Worm (Caenorhabditis elegans) whole organism, late embryonic: ENCODE measurements around the gene hsp-4.

Source experiments
- K09A11.1 ChIP-seq: sonication (generic microtip); optimal IDR thresholded peaks from 2 replicates; lab custom pipeline; 2017; ENCODE audit warnings: antibody characterized with exemption, mild to moderate bottlenecking, missing genetic modification characterization, missing compliant biosample characterization; ENCODE audit not compliant: insufficient read depth
- T23F11.4 ChIP-seq: fragments of 200-800 bp; sonication (Bioruptor generic); optimal IDR thresholded peaks from 2 replicates; lab custom pipeline; 2018; ENCODE audit warnings: mild to moderate bottlenecking, missing genetic modification characterization, missing compliant biosample characterization
- Y22D7AL.16 ChIP-seq: sonication (generic microtip); optimal IDR thresholded peaks from 2 replicates; lab custom pipeline; 2016; ENCODE audit warnings: missing genetic modification characterization, missing compliant biosample characterization
- ahr-1 ChIP-seq: sonication (generic microtip); optimal IDR thresholded peaks from 2 replicates; lab custom pipeline; 2016; ENCODE audit warnings: missing genetic modification characterization, missing compliant biosample characterization
- ceh-24 ChIP-seq: sonication (generic microtip); optimal IDR thresholded peaks from 2 replicates; lab custom pipeline; 2016; ENCODE audit warnings: mild to moderate bottlenecking, missing genetic modification characterization, missing compliant biosample characterization
- ceh-31 ChIP-seq: sonication (generic microtip); optimal IDR thresholded peaks from 2 replicates; lab custom pipeline; 2016; ENCODE audit warnings: missing genetic modification characterization, missing compliant biosample characterization
- ceh-34 ChIP-seq: sonication (generic microtip); optimal IDR thresholded peaks from 2 replicates; lab custom pipeline; 2016; ENCODE audit warnings: mild to moderate bottlenecking, missing genetic modification characterization, missing compliant biosample characterization
- ceh-48 ChIP-seq: sonication (generic microtip); optimal IDR thresholded peaks from 2 replicates; lab custom pipeline; 2016; ENCODE audit warnings: missing genetic modification characterization, inconsistent platforms, missing compliant biosample characterization
- ceh-9 ChIP-seq: sonication (generic microtip); optimal IDR thresholded peaks from 2 replicates; lab custom pipeline; 2016; ENCODE audit warnings: mild to moderate bottlenecking, missing genetic modification characterization, inconsistent platforms, missing compliant biosample characterization
- che-1 ChIP-seq: sonication (generic microtip); optimal IDR thresholded peaks from 2 replicates; lab custom pipeline; 2016; ENCODE audit warnings: mild to moderate bottlenecking, missing genetic modification characterization, missing compliant biosample characterization
- dmd-4 ChIP-seq: sonication (generic microtip); optimal IDR thresholded peaks from 2 replicates; lab custom pipeline; 2016; ENCODE audit warnings: borderline replicate concordance, missing genetic modification characterization, missing compliant biosample characterization
- dve-1 ChIP-seq: sonication (generic microtip); optimal IDR thresholded peaks from 2 replicates; lab custom pipeline; 2017; ENCODE audit warnings: antibody characterized with exemption, mild to moderate bottlenecking, missing genetic modification characterization, missing compliant biosample characterization
- fax-1 ChIP-seq: sonication (generic microtip); optimal IDR thresholded peaks from 2 replicates; lab custom pipeline; 2016; ENCODE audit warnings: missing genotype, missing genetic modification characterization, missing compliant biosample characterization
- fkh-10 ChIP-seq: fragments of 150-350 bp; optimal IDR thresholded peaks from 2 replicates; lab custom pipeline; 2014; ENCODE audit warnings: missing biosample characterization, missing genetic modification reagents, missing genetic modification characterization
- hlh-6 ChIP-seq: sonication (generic microtip); optimal IDR thresholded peaks from 2 replicates; lab custom pipeline; 2016; ENCODE audit warnings: missing genotype, missing genetic modification characterization, missing compliant biosample characterization
- hlh-8 ChIP-seq: sonication (generic microtip); optimal IDR thresholded peaks from 2 replicates; lab custom pipeline; 2016; ENCODE audit warnings: missing genotype, missing genetic modification characterization, missing compliant biosample characterization
- lin-11 ChIP-seq: fragments of 200-800 bp; sonication (Bioruptor generic); optimal IDR thresholded peaks from 2 replicates; lab custom pipeline; 2018; ENCODE audit warnings: mild to moderate bottlenecking, missing genetic modification characterization, missing compliant biosample characterization
- mec-3 ChIP-seq: sonication (generic microtip); optimal IDR thresholded peaks from 2 replicates; lab custom pipeline; 2016; ENCODE audit warnings: borderline replicate concordance, missing genetic modification characterization, missing compliant biosample characterization
- nhr-232 ChIP-seq: sonication (generic microtip); optimal IDR thresholded peaks from 2 replicates; lab custom pipeline; 2016; ENCODE audit warnings: missing genetic modification characterization, missing compliant biosample characterization
- odd-2 ChIP-seq: sonication (generic microtip); optimal IDR thresholded peaks from 2 replicates; lab custom pipeline; 2017; ENCODE audit warnings: antibody characterized with exemption, mild to moderate bottlenecking, missing genetic modification characterization, missing compliant biosample characterization
- pag-3 ChIP-seq: sonication (generic microtip); optimal IDR thresholded peaks from 2 replicates; lab custom pipeline; 2016; ENCODE audit warnings: missing compliant biosample characterization, missing genetic modification characterization, borderline replicate concordance
- pax-1 ChIP-seq: fragments of 150-350 bp; optimal IDR thresholded peaks from 2 replicates; lab custom pipeline; 2014; ENCODE audit warnings: missing biosample characterization, missing genetic modification characterization
- pha-2 ChIP-seq: sonication (generic microtip); optimal IDR thresholded peaks from 2 replicates; lab custom pipeline; 2017; ENCODE audit warnings: mild to moderate bottlenecking, missing genetic modification characterization, missing compliant biosample characterization
- ref-2 ChIP-seq: sonication (generic microtip); optimal IDR thresholded peaks from 2 replicates; lab custom pipeline; 2016; ENCODE audit warnings: missing genetic modification characterization, missing compliant biosample characterization
- rnt-1 ChIP-seq: sonication (generic microtip); optimal IDR thresholded peaks from 2 replicates; lab custom pipeline; 2016; ENCODE audit warnings: missing genetic modification characterization, missing compliant biosample characterization
- sdc-2 ChIP-seq: sonication (generic microtip); optimal IDR thresholded peaks from 2 replicates; lab custom pipeline; 2016; ENCODE audit warnings: missing genotype, missing genetic modification characterization, missing compliant biosample characterization
- sox-2 ChIP-seq: fragments of 200-800 bp; sonication (Bioruptor generic); IDR thresholded peaks from 2 replicates; pipeline ENCODE4 v1.3.6; 2022; ENCODE audit warnings: missing genetic modification reagents, missing genetic modification characterization, missing compliant biosample characterization
- sox-4 ChIP-seq: sonication (generic microtip); optimal IDR thresholded peaks from 2 replicates; lab custom pipeline; 2017; ENCODE audit warnings: mild to moderate bottlenecking, missing genetic modification characterization, inconsistent platforms, missing compliant biosample characterization
- tbx-7 ChIP-seq: sonication (generic microtip); optimal IDR thresholded peaks from 2 replicates; lab custom pipeline; 2016; ENCODE audit warnings: missing genotype, missing genetic modification characterization, missing compliant biosample characterization
- ttx-3 ChIP-seq: sonication (generic microtip); optimal IDR thresholded peaks from 2 replicates; lab custom pipeline; 2016; ENCODE audit warnings: missing genetic modification reagents, missing genetic modification characterization, missing compliant biosample characterization
- unc-3 ChIP-seq, 2 experiments: fragments of 200-800 bp in 1 of 2; sonication (Bioruptor generic) in 1 of 2; sonication (generic microtip) in 1 of 2; conservative IDR thresholded peaks in 1 of 2; optimal IDR thresholded peaks in 1 of 2; 2 replicates each; pipeline versions ENCODE4 v1.3.6 to Lab custom; 2016 to 2022; ENCODE audit warnings: missing compliant biosample characterization in 2 of 2, missing genetic modification characterization in 2 of 2, missing genetic modification reagents in 1 of 2
- unc-86 ChIP-seq: sonication (generic microtip); optimal IDR thresholded peaks from 2 replicates; lab custom pipeline; 2016; ENCODE audit warnings: missing genetic modification characterization, missing compliant biosample characterization
- zip-5 ChIP-seq: sonication (generic microtip); optimal IDR thresholded peaks from 2 replicates; lab custom pipeline; 2016; ENCODE audit warnings: missing genetic modification characterization, missing compliant biosample characterization
- ztf-16 ChIP-seq: sonication (generic microtip); optimal IDR thresholded peaks from 2 replicates; lab custom pipeline; 2017; ENCODE audit warnings: missing genetic modification characterization, missing compliant biosample characterization

hsp-4 gene

ce11 chrII:7392052-7392694, 39.7 kb upstream of the hsp-4 start (continued):
- TF ChIP-seq odd-2 (tag; lab: Kevin White, UChicago) = no peak
- no peak for TF ChIP-seq fkh-10 (GFP tag; lab: Kevin White, UChicago)
- TF ChIP-seq, all 69 proteins: peak for 7

ce11 chrII:7390335-7390734, 37.9 kb upstream of the hsp-4 start:
- TF ChIP-seq hlh-8 (tag; lab: Kevin White, UChicago) (no peak), dmd-4 (tag; lab: Kevin White, UChicago) (no peak), ceh-24 (tag; lab: Kevin White, UChicago) (no peak)

DNA sequence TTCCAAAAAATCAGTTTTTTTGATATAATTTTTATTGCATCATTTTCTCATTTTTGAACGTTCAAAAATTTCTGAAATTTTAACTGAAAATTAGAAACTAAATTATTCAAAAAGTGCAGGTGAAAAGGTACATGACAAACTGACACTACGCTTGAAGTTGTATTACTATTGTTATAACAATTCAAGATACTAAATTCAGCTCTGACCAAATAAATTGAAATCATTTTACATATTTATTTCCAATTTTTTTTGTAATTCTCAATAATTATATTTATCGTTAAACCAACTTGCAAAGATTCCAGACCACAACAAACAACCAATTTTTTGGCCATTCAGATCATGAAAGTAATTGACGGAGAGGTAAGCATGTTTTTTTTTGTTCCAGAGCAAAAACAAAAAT, 33.0 kb upstream of the hsp-4 start, which contains the start of gene sre-3:
TSS of gene sre-3 (plus strand) at position 301 of the 400 bp plus-strand sequence.
- TF ChIP-seq ceh-34 = no peak
- TF ChIP-seq ceh-9 (tag; lab: Kevin White, UChicago) = no peak
- no peak for TF ChIP-seq pag-3 (tag; lab: Kevin White, UChicago)
- no peak for TF ChIP-seq hlh-6 (tag; lab: Kevin White, UChicago)
- no peak for TF ChIP-seq rnt-1 (tag; lab: Kevin White, UChicago)
- no peak for TF ChIP-seq dve-1 (tag; lab: Kevin White, UChicago)
- TF ChIP-seq fax-1 (tag; lab: Kevin White, UChicago) = no peak
- TF ChIP-seq che-1 (tag; lab: Kevin White, UChicago) = no peak
- TF ChIP-seq K09A11.1 (tag; lab: Kevin White, UChicago) = no peak
- no peak for TF ChIP-seq sox-2 (GFP tag; lab: Robert Waterston, UW)
- TF ChIP-seq pax-1 (tag; lab: Kevin White, UChicago) = no peak
- TF ChIP-seq, all 69 proteins: peak for 0

- TF ChIP-seq ttx-3 (tag; lab: Kevin White, UChicago) = no peak
- no peak for TF ChIP-seq K09A11.1 (tag; lab: Kevin White, UChicago)
Measured at ce11 chrII:7381947-7382346, 29.5 kb upstream of the hsp-4 start.

DNA sequence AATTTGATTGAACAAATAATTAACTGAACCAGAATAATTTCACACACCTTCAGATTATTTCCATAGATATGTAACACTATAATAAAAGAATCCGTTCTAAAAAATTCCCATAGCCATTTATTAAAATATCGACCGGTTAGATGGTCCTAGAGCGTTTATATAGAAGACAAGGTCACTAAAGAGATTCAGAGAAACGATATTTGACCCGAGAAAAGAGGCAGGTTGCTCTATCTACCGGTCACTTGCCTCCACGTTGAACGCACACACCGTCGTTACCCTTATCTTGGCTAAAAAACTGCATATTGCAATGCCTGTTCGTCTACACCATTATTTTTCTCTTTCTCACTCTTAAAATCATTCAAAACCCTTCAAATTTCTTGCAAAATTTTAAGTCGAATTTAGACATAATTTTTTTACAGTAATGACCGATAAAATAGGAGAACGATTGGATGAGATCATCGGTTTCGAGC, 28.7 kb upstream of the hsp-4 start, which contains the start of gene C07D10.5:
TSS of gene C07D10.5 (plus strand) at position 420 of the 470 bp plus-strand sequence.
- TF ChIP-seq ref-2 (no peak), ceh-31 (tag; lab: Kevin White, UChicago) (no peak), pha-2 (no peak), zip-5 (tag; lab: Kevin White, UChicago) (no peak), unc-86 (tag; lab: Kevin White, UChicago) (no peak), fax-1 (tag; lab: Kevin White, UChicago) (no peak), ceh-9 (tag; lab: Kevin White, UChicago) (no peak), pax-1 (tag; lab: Kevin White, UChicago) (no peak)

DNA sequence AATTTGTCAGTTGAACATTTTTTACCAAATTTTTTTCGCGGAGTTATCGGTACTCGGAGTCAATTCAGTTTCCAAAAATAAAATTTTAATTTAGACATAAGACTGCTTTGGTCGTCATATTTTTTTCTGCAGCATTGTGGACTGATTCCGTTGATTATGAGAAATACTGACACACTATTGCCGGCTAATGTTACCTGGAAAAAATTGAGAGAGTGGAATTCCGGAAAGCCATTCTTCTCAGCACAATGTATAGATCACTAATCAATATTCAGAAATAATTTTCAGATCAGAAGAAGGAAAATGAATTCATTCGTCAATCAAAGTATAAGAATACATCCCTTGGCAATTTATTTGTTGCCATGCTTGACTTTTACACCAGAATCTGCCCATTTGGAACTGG, 26.6 kb upstream of the hsp-4 start, which contains the start of gene C07D10.6:
TSS of gene C07D10.6 (plus strand) at position 301 of the 400 bp plus-strand sequence.
- TF ChIP-seq tbx-7 (tag; lab: Kevin White, UChicago) (no peak), lin-11 (no peak), nhr-232 (tag; lab: Kevin White, UChicago) (no peak), Y22D7AL.16 (tag; lab: Kevin White, UChicago) (no peak), ceh-48 (no peak), sox-4 (no peak), sdc-2 (tag; lab: Kevin White, UChicago) (no peak), ahr-1 (tag; lab: Kevin White, UChicago) (no peak), fax-1 (tag; lab: Kevin White, UChicago) (no peak), unc-3 (GFP tag; conservative IDR thresholded peaks at IDR 0.05; lab: Robert Waterston, UW) (no peak), unc-3 (tag; optimal IDR thresholded peaks at IDR 0.05; lab: Kevin White, UChicago) (no peak), ztf-16 (no peak), mec-3 (no peak), T23F11.4 (GFP tag; lab: Kevin White, UChicago) (no peak)
